Worm (Caenorhabditis elegans) whole organism, late embryonic: ENCODE measurements around the gene F26D11.12.

Experiments
- F13H6.1 ChIP-seq: sonication (generic microtip); optimal IDR thresholded peaks from 2 replicates; lab custom pipeline; 2016; ENCODE audit warnings: missing genetic modification characterization, missing compliant biosample characterization
- K09A11.1 ChIP-seq: sonication (generic microtip); optimal IDR thresholded peaks from 2 replicates; lab custom pipeline; 2017; ENCODE audit warnings: antibody characterized with exemption, mild to moderate bottlenecking, missing genetic modification characterization, missing compliant biosample characterization; ENCODE audit not compliant: insufficient read depth
- Y22D7AL.16 ChIP-seq: sonication (generic microtip); optimal IDR thresholded peaks from 2 replicates; lab custom pipeline; 2016; ENCODE audit warnings: missing genetic modification characterization, missing compliant biosample characterization
- ahr-1 ChIP-seq: sonication (generic microtip); optimal IDR thresholded peaks from 2 replicates; lab custom pipeline; 2016; ENCODE audit warnings: missing genetic modification characterization, missing compliant biosample characterization
- ceh-18 ChIP-seq: sonication (generic microtip); optimal IDR thresholded peaks from 2 replicates; lab custom pipeline; 2016; ENCODE audit warnings: missing genetic modification characterization, missing compliant biosample characterization
- ceh-19 ChIP-seq: fragments of 200-800 bp; sonication (Bioruptor generic); optimal IDR thresholded peaks from 2 replicates; lab custom pipeline; 2018; ENCODE audit warnings: mild to moderate bottlenecking, missing genetic modification characterization, missing compliant biosample characterization
- ceh-2 ChIP-seq: sonication (generic microtip); optimal IDR thresholded peaks from 2 replicates; lab custom pipeline; 2016; ENCODE audit warnings: missing genotype, missing genetic modification characterization, missing compliant biosample characterization
- ceh-22 ChIP-seq: sonication (generic microtip); optimal IDR thresholded peaks from 2 replicates; lab custom pipeline; 2017; ENCODE audit warnings: missing biosample characterization, missing genetic modification characterization
- ceh-34 ChIP-seq: sonication (generic microtip); optimal IDR thresholded peaks from 2 replicates; lab custom pipeline; 2016; ENCODE audit warnings: mild to moderate bottlenecking, missing genetic modification characterization, missing compliant biosample characterization
- ceh-45 ChIP-seq: fragments of 200-800 bp; sonication (Bioruptor generic); IDR thresholded peaks from 2 replicates; pipeline ENCODE4 v1.3.6; 2022; ENCODE audit warnings: missing genetic modification reagents, missing genetic modification characterization, missing compliant biosample characterization
- ceh-48 ChIP-seq: sonication (generic microtip); optimal IDR thresholded peaks from 2 replicates; lab custom pipeline; 2016; ENCODE audit warnings: missing genetic modification characterization, inconsistent platforms, missing compliant biosample characterization
- ceh-6 ChIP-seq: fragments of 200-800 bp; sonication (Bioruptor generic); optimal IDR thresholded peaks from 2 replicates; lab custom pipeline; 2018; ENCODE audit warnings: mild to moderate bottlenecking, missing genetic modification characterization, missing compliant biosample characterization
- ceh-9 ChIP-seq: sonication (generic microtip); optimal IDR thresholded peaks from 2 replicates; lab custom pipeline; 2016; ENCODE audit warnings: mild to moderate bottlenecking, missing genetic modification characterization, inconsistent platforms, missing compliant biosample characterization
- che-1 ChIP-seq: sonication (generic microtip); optimal IDR thresholded peaks from 2 replicates; lab custom pipeline; 2016; ENCODE audit warnings: mild to moderate bottlenecking, missing genetic modification characterization, missing compliant biosample characterization
- dmd-4 ChIP-seq: sonication (generic microtip); optimal IDR thresholded peaks from 2 replicates; lab custom pipeline; 2016; ENCODE audit warnings: borderline replicate concordance, missing genetic modification characterization, missing compliant biosample characterization
- elt-2 ChIP-seq: sonication (generic microtip); optimal IDR thresholded peaks from 2 replicates; lab custom pipeline; 2016; ENCODE audit warnings: missing genetic modification reagents, missing genetic modification characterization, missing compliant biosample characterization
- eyg-1 ChIP-seq: sonication (generic microtip); optimal IDR thresholded peaks from 2 replicates; lab custom pipeline; 2016; ENCODE audit warnings: missing genotype, missing genetic modification characterization, missing compliant biosample characterization
- fax-1 ChIP-seq: sonication (generic microtip); optimal IDR thresholded peaks from 2 replicates; lab custom pipeline; 2016; ENCODE audit warnings: missing genotype, missing genetic modification characterization, missing compliant biosample characterization
- fkh-10 ChIP-seq: fragments of 150-350 bp; optimal IDR thresholded peaks from 2 replicates; lab custom pipeline; 2014; ENCODE audit warnings: missing biosample characterization, missing genetic modification reagents, missing genetic modification characterization
- gmeb-2 ChIP-seq: sonication (generic microtip); optimal IDR thresholded peaks from 2 replicates; lab custom pipeline; 2016; ENCODE audit warnings: missing genetic modification characterization, inconsistent platforms, missing compliant biosample characterization
- hlh-15 ChIP-seq: sonication (generic microtip); optimal IDR thresholded peaks from 2 replicates; lab custom pipeline; 2016; ENCODE audit warnings: missing genetic modification characterization, missing compliant biosample characterization
- madf-2 ChIP-seq: sonication (generic microtip); optimal IDR thresholded peaks from 2 replicates; lab custom pipeline; 2017; ENCODE audit warnings: missing genetic modification characterization, missing compliant biosample characterization
- mec-3 ChIP-seq: sonication (generic microtip); optimal IDR thresholded peaks from 2 replicates; lab custom pipeline; 2016; ENCODE audit warnings: borderline replicate concordance, missing genetic modification characterization, missing compliant biosample characterization
- nfya-1 ChIP-seq: sonication (generic microtip); optimal IDR thresholded peaks from 2 replicates; lab custom pipeline; 2017; ENCODE audit warnings: missing genetic modification characterization, mild to moderate bottlenecking, missing compliant biosample characterization, antibody characterized with exemption, moderate library complexity
- nhr-11 ChIP-seq: fragments of 150-350 bp; optimal IDR thresholded peaks from 2 replicates; lab custom pipeline; 2014; ENCODE audit warnings: missing biosample characterization, missing genetic modification characterization
- nhr-232 ChIP-seq: sonication (generic microtip); optimal IDR thresholded peaks from 2 replicates; lab custom pipeline; 2016; ENCODE audit warnings: missing genetic modification characterization, missing compliant biosample characterization
- odd-2 ChIP-seq: sonication (generic microtip); optimal IDR thresholded peaks from 2 replicates; lab custom pipeline; 2017; ENCODE audit warnings: antibody characterized with exemption, mild to moderate bottlenecking, missing genetic modification characterization, missing compliant biosample characterization
- pag-3 ChIP-seq: sonication (generic microtip); optimal IDR thresholded peaks from 2 replicates; lab custom pipeline; 2016; ENCODE audit warnings: missing compliant biosample characterization, missing genetic modification characterization, borderline replicate concordance
- pax-1 ChIP-seq: fragments of 150-350 bp; optimal IDR thresholded peaks from 2 replicates; lab custom pipeline; 2014; ENCODE audit warnings: missing biosample characterization, missing genetic modification characterization
- pha-2 ChIP-seq: sonication (generic microtip); optimal IDR thresholded peaks from 2 replicates; lab custom pipeline; 2017; ENCODE audit warnings: mild to moderate bottlenecking, missing genetic modification characterization, missing compliant biosample characterization
- pqm-1 ChIP-seq: sonication (generic microtip); optimal IDR thresholded peaks from 2 replicates; lab custom pipeline; 2016; ENCODE audit warnings: missing genetic modification characterization, missing compliant biosample characterization
- pros-1 ChIP-seq: fragments of 150-350 bp; optimal IDR thresholded peaks from 2 replicates; lab custom pipeline; 2014; ENCODE audit warnings: missing biosample characterization, missing genetic modification reagents, missing genetic modification characterization
- sdc-2 ChIP-seq: sonication (generic microtip); optimal IDR thresholded peaks from 2 replicates; lab custom pipeline; 2016; ENCODE audit warnings: missing genotype, missing genetic modification characterization, missing compliant biosample characterization
- sox-4 ChIP-seq: sonication (generic microtip); optimal IDR thresholded peaks from 2 replicates; lab custom pipeline; 2017; ENCODE audit warnings: mild to moderate bottlenecking, missing genetic modification characterization, inconsistent platforms, missing compliant biosample characterization
- tbx-2 ChIP-seq: sonication (generic microtip); optimal IDR thresholded peaks from 2 replicates; lab custom pipeline; 2016; ENCODE audit warnings: missing genetic modification characterization, missing compliant biosample characterization
- tbx-7 ChIP-seq: sonication (generic microtip); optimal IDR thresholded peaks from 2 replicates; lab custom pipeline; 2016; ENCODE audit warnings: missing genotype, missing genetic modification characterization, missing compliant biosample characterization
- ttx-3 ChIP-seq: sonication (generic microtip); optimal IDR thresholded peaks from 2 replicates; lab custom pipeline; 2016; ENCODE audit warnings: missing genetic modification reagents, missing genetic modification characterization, missing compliant biosample characterization
- unc-3 ChIP-seq, 2 experiments: fragments of 200-800 bp in 1 of 2; sonication (Bioruptor generic) in 1 of 2; sonication (generic microtip) in 1 of 2; conservative IDR thresholded peaks in 1 of 2; optimal IDR thresholded peaks in 1 of 2; 2 replicates each; pipeline versions ENCODE4 v1.3.6 to Lab custom; 2016 to 2022; ENCODE audit warnings: missing compliant biosample characterization in 2 of 2, missing genetic modification characterization in 2 of 2, missing genetic modification reagents in 1 of 2
- unc-55 ChIP-seq: sonication (generic microtip); optimal IDR thresholded peaks from 2 replicates; lab custom pipeline; 2017; ENCODE audit warnings: missing biosample characterization, missing genetic modification reagents, missing genetic modification characterization
- unc-86 ChIP-seq: sonication (generic microtip); optimal IDR thresholded peaks from 2 replicates; lab custom pipeline; 2016; ENCODE audit warnings: missing genetic modification characterization, missing compliant biosample characterization
- zip-5 ChIP-seq: sonication (generic microtip); optimal IDR thresholded peaks from 2 replicates; lab custom pipeline; 2016; ENCODE audit warnings: missing genetic modification characterization, missing compliant biosample characterization
- ztf-16 ChIP-seq: sonication (generic microtip); optimal IDR thresholded peaks from 2 replicates; lab custom pipeline; 2017; ENCODE audit warnings: missing genetic modification characterization, missing compliant biosample characterization

F26D11.12 gene

DNA sequence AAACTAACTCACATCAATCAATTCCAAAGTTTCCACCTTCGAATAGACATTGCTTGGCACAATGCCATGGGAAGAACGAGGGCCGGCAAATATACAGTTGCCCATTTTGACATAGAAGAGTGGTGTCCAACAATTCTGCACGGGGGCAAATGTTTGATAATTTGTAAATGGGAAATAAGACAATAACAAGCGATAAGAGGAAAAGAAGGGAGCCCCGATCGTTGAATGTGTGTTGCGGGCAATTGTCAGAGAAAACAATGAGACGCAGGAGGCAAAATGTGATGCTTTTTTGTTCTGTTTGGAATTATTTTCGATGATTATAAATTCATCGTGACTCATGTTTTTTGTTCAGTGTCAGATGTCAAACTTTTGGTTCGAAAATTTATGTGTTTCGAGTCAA lies 1.1 kb upstream of the F26D11.12 start, which contains the start of gene pals-34:
Gene pals-34 (minus strand): TSS at position 280 of the 400 bp plus-strand sequence.
- TF ChIP-seq pqm-1 (tag; lab: Kevin White, UChicago) (no peak), ceh-22 (no peak), pax-1 (tag; lab: Kevin White, UChicago) (no peak), ztf-16 (tag; lab: Kevin White, UChicago) (no peak), Y22D7AL.16 (no peak), sdc-2 (tag; lab: Kevin White, UChicago) (no peak), sox-4 (no peak), che-1 (tag; lab: Kevin White, UChicago) (no peak), unc-3 (GFP tag; conservative IDR thresholded peaks at IDR 0.05; lab: Robert Waterston, UW) (no peak), unc-3 (tag; optimal IDR thresholded peaks at IDR 0.05; lab: Kevin White, UChicago) (no peak), tbx-2 (tag; lab: Kevin White, UChicago) (no peak), odd-2 (tag; lab: Kevin White, UChicago) (no peak), nfya-1 (tag; lab: Kevin White, UChicago) (no peak), gmeb-2 (tag; lab: Kevin White, UChicago) (no peak), unc-86 (no peak), eyg-1 (tag; lab: Kevin White, UChicago) (no peak), tbx-7 (tag; lab: Kevin White, UChicago) (no peak), ceh-2 (tag; lab: Kevin White, UChicago) (no peak), elt-2 (tag; lab: Kevin White, UChicago) (no peak), ceh-34 (tag; lab: Kevin White, UChicago) (no peak)

DNA sequence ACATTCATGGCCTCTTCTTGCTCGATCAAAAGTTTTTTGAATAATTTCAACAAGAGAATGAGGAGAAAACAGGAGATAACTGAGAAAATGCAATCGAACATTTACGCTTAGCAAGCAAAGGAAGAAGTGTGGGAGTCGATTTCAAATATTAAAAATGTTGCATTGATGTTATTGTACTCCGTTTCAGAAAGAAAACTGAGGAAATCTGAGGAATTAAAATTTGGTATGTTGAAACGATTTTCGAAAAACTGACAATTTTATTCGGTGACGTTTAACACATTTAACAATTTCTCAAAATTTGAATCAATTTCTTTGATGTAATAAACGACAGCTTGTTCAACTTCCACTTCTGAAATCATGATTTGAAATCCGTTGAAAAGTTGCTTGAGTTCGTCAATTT lies 560 bp downstream of the F26D11.12 start, which contains the start of gene F26D11.13:
Gene F26D11.13 (minus strand): TSS at position 101 of the 400 bp plus-strand sequence.
- TF ChIP-seq nfya-1 (tag; lab: Kevin White, UChicago) = no peak
- TF ChIP-seq pax-1 (tag; lab: Kevin White, UChicago) = no peak
- TF ChIP-seq unc-3 (GFP tag; conservative IDR thresholded peaks at IDR 0.05; lab: Robert Waterston, UW) = no peak
- TF ChIP-seq unc-3 (tag; optimal IDR thresholded peaks at IDR 0.05; lab: Kevin White, UChicago) = no peak
- TF ChIP-seq ceh-45 (GFP tag; lab: Robert Waterston, UW) = no peak
- TF ChIP-seq ahr-1 = no peak
- TF ChIP-seq elt-2 (tag; lab: Kevin White, UChicago) = no peak
- TF ChIP-seq tbx-2 (tag; lab: Kevin White, UChicago) = no peak
- TF ChIP-seq sox-4 = no peak
- TF ChIP-seq hlh-15 (tag; lab: Kevin White, UChicago) = no peak
- no peak for TF ChIP-seq nhr-232 (tag; lab: Kevin White, UChicago)
- no peak for TF ChIP-seq ttx-3 (tag; lab: Kevin White, UChicago)
- no peak for TF ChIP-seq pros-1 (tag; lab: Kevin White, UChicago)
- no peak for TF ChIP-seq fkh-10
- TF ChIP-seq fax-1 = no peak
- TF ChIP-seq madf-2 = no peak
- TF ChIP-seq pha-2 (tag; lab: Kevin White, UChicago) = no peak
- TF ChIP-seq ceh-19 = no peak
- no peak for TF ChIP-seq pag-3 (tag; lab: Kevin White, UChicago)
- no peak for TF ChIP-seq K09A11.1 (tag; lab: Kevin White, UChicago)

DNA sequence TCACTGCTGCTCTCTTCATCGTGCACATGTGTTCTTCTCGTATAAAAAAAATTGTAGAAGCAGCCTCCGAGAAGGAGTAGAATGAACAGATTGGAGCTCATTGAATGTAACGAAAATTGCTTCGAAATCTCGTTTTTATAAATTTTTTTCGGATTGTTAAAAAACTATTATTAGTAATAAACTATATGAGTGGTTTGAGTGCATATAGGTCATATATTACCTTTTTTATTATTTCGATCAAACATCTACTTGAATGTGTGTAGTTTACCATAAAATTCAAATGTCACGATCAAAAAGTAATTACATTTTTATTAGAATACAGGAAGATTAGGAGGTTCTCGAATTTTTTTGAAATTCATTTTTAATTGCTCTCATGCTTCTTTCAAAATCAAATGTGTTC lies 2.3 kb downstream of the F26D11.12 start, which contains the start of gene clec-216:
Gene clec-216 (minus strand): TSS at position 101 of the 400 bp plus-strand sequence.
- no peak for TF ChIP-seq ceh-18
- TF ChIP-seq nhr-11 = no peak
- TF ChIP-seq ceh-48 (tag; lab: Kevin White, UChicago) = no peak
- no peak for TF ChIP-seq gmeb-2 (tag; lab: Kevin White, UChicago)
- no peak for TF ChIP-seq ceh-2 (tag; lab: Kevin White, UChicago)
- no peak for TF ChIP-seq F13H6.1 (tag; lab: Kevin White, UChicago)
- TF ChIP-seq ceh-6 (GFP tag; lab: Kevin White, UChicago) = no peak
- TF ChIP-seq unc-86 = no peak
- no peak for TF ChIP-seq pax-1 (tag; lab: Kevin White, UChicago)
- no peak for TF ChIP-seq ceh-45 (GFP tag; lab: Robert Waterston, UW)
- TF ChIP-seq unc-55 = no peak
- no peak for TF ChIP-seq unc-3 (GFP tag; conservative IDR thresholded peaks at IDR 0.05; lab: Robert Waterston, UW)
- TF ChIP-seq unc-3 (tag; optimal IDR thresholded peaks at IDR 0.05; lab: Kevin White, UChicago) = no peak
- no peak for TF ChIP-seq zip-5 (tag; lab: Kevin White, UChicago)
- TF ChIP-seq sdc-2 (tag; lab: Kevin White, UChicago) = no peak
- TF ChIP-seq pha-2 (tag; lab: Kevin White, UChicago) = no peak
- TF ChIP-seq mec-3 (tag; lab: Kevin White, UChicago) = no peak
- no peak for TF ChIP-seq ceh-9 (tag; lab: Kevin White, UChicago)
- no peak for TF ChIP-seq dmd-4 (tag; lab: Kevin White, UChicago)
